Worm (Caenorhabditis elegans): Measurements from ENCODE around the gene tph-1.

ce11 chrII:7555454-7555853 lies 6.3 kb downstream of the tph-1 start, which contains the start of gene ZK1290.14:
- TF ChIP-seq ama-1 (optimal IDR thresholded peaks at IDR 0.05) = no peak
- TF ChIP-seq sea-1 (GFP tag; conservative IDR thresholded peaks at IDR 0.05) = no peak
